Comparison of ENCODE assay signal across 4 worm cellular contexts in the genomic region with DNA sequence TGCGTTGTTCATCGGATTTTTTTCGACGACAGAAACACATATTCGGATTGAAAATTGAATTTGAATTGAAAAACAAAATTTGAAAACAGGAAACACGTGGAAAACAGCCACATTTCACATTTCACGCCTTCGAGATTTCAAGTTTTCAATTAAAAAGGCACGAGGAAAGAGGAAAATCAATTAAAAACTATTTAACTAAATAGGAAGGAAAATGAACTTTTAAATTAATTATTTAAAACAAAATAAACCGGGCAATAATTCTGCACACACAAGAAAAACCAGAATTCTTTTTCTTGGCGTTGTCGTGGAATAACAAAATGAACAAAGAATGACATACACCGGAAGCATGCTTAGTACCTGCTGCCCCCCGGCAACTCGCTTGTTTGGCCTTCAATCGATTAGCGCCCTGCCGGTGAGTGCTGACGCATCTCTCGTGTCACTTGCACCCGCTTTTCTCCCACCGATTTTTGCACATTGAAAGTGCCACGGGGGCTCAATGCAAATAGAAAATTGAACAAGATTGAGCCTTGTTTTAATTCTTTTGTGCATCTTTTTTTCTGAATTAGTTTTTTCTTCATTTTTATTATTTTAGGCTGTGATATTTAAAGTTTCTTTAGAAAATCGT.
TF ChIP-seq lines count a peak whose summit lies in the region.

A gene (minus strand): TSS at position 51 of the 625 bp plus-strand sequence.

TF ChIP-seq in whole organism, L2 larva, 48 proteins besides CTCF, POLR2A, EP300 and RAD21 (continued from another document):
- peak; percentile 29 for TF ChIP-seq ztf-4 (tag; optimal IDR thresholded peaks at IDR 0.05; lab: Kevin White, UChicago)
- peak; percentile 82 for TF ChIP-seq crh-2 (tag; optimal IDR thresholded peaks at IDR 0.05; lab: Kevin White, UChicago)
- TF ChIP-seq nhr-129 (tag; optimal IDR thresholded peaks at IDR 0.05; lab: Kevin White, UChicago): peak; percentile 79
- TF ChIP-seq sem-4 (tag; optimal IDR thresholded peaks at IDR 0.05; lab: Kevin White, UChicago): peak; percentile 24
- TF ChIP-seq gmeb-1 (tag; optimal IDR thresholded peaks at IDR 0.05; lab: Kevin White, UChicago): peak; percentile 76

TF ChIP-seq in whole organism, L4 larva, 104 proteins besides CTCF, POLR2A, EP300 and RAD21 (continued from another document and continues in another):
- TF ChIP-seq ctbp-1 (GFP tag; IDR thresholded peaks at IDR 0.05; lab: Robert Waterston, UW) (no peak), zfp-3 (GFP tag; conservative IDR thresholded peaks at IDR 0.05; lab: Robert Waterston, UW) (no peak), set-16 (GFP tag; IDR thresholded peaks at IDR 0.05; lab: Robert Waterston, UW) (peak; percentile 31; the same call in 1 of the 2 replicates), gei-8 (GFP tag; optimal IDR thresholded peaks at IDR 0.05; lab: Kevin White, UChicago) (no peak), aly-2 (tag; optimal IDR thresholded peaks at IDR 0.05; lab: Kevin White, UChicago) (no peak), zip-2 (tag; optimal IDR thresholded peaks at IDR 0.05; lab: Kevin White, UChicago) (no peak), lin-39 (tag; optimal IDR thresholded peaks at IDR 0.05; lab: Kevin White, UChicago) (no peak), unc-130 (GFP tag; optimal IDR thresholded peaks at IDR 0.05; lab: Kevin White, UChicago) (no peak), ceh-62 (tag; optimal IDR thresholded peaks at IDR 0.05; lab: Kevin White, UChicago) (no peak), T26A8.4 (GFP tag; IDR thresholded peaks at IDR 0.05; lab: Robert Waterston, UW) (peak; percentile 49; the same call in 1 of the 2 replicates), snpc-1.2 (GFP tag; IDR thresholded peaks at IDR 0.05; lab: Robert Waterston, UW) (no peak), mes-2 (tag; optimal IDR thresholded peaks at IDR 0.05; lab: Kevin White, UChicago; ENCODE audit: poor library complexity, severe bottlenecking) (peak; percentile 88), aha-1 (tag; lab: Kevin White, UChicago) (peak; percentile 86), nhr-77 (tag; optimal IDR thresholded peaks at IDR 0.05; lab: Kevin White, UChicago) (peak; percentile 52), nhr-48 (tag; optimal IDR thresholded peaks at IDR 0.05; lab: Kevin White, UChicago) (peak; percentile 56), lin-29 (GFP tag; IDR thresholded peaks at IDR 0.05; lab: Robert Waterston, UW) (no peak), F10B5.3 (tag; optimal IDR thresholded peaks at IDR 0.05; lab: Kevin White, UChicago) (no peak), Y105C5A.15 (GFP tag; IDR thresholded peaks at IDR 0.05; lab: Robert Waterston, UW) (no peak), nhr-25 (tag; optimal IDR thresholded peaks at IDR 0.05; lab: Kevin White, UChicago; ENCODE audit: borderline replicate concordance, insufficient read depth) (no peak), lin-1 (GFP tag; IDR thresholded peaks at IDR 0.05; lab: Robert Waterston, UW) (peak; percentile 66; the same call in 1 of the 2 replicates), nhr-6 (tag; optimal IDR thresholded peaks at IDR 0.05; lab: Kevin White, UChicago) (no peak), nhr-76 (tag; optimal IDR thresholded peaks at IDR 0.05; lab: Kevin White, UChicago) (no peak), tag-97 (GFP tag; IDR thresholded peaks at IDR 0.05; lab: Robert Waterston, UW) (no peak), ama-1 (optimal IDR thresholded peaks at IDR 0.05; lab: Kevin White, UChicago) (peak; percentile 9), nhr-41 (GFP tag; IDR thresholded peaks at IDR 0.05; lab: Robert Waterston, UW) (no peak), php-3 (GFP tag; IDR thresholded peaks at IDR 0.05; lab: Robert Waterston, UW) (0 out of 2 replicates have a peak, but pooled peaks have one; percentile 30), arid-1 (GFP tag; conservative IDR thresholded peaks at IDR 0.05; lab: Robert Waterston, UW) (no peak; the same call in 1 of the 2 replicates), T20F7.1 (GFP tag; optimal IDR thresholded peaks at IDR 0.05; lab: Kevin White, UChicago) (no peak), dve-1 (tag; optimal IDR thresholded peaks at IDR 0.05; lab: Kevin White, UChicago; ENCODE audit: insufficient read depth) (peak; percentile 82), mdl-1 (tag; optimal IDR thresholded peaks at IDR 0.05; lab: Kevin White, UChicago) (no peak), dmd-6 (GFP tag; IDR thresholded peaks at IDR 0.05; lab: Robert Waterston, UW) (peak; percentile 71), Y5F2A.4 (GFP tag; optimal IDR thresholded peaks at IDR 0.05; lab: Kevin White, UChicago) (no peak), dmd-8 (GFP tag; IDR thresholded peaks at IDR 0.05; lab: Robert Waterston, UW) (no peak), F26F4.8 (GFP tag; conservative IDR thresholded peaks at IDR 0.05; lab: Robert Waterston, UW) (no peak), rbr-2 (tag; optimal IDR thresholded peaks at IDR 0.05; lab: Kevin White, UChicago) (peak; percentile 83), nhr-237 (tag; optimal IDR thresholded peaks at IDR 0.05; lab: Kevin White, UChicago) (no peak), jun-1 (tag; optimal IDR thresholded peaks at IDR 0.05; lab: Kevin White, UChicago) (no peak), F44E2.7 (GFP tag; IDR thresholded peaks at IDR 0.05; lab: Robert Waterston, UW) (no peak), mxl-3 (GFP tag; optimal IDR thresholded peaks at IDR 0.05; lab: Kevin White, UChicago) (peak; percentile 81), hmg-1.1 (GFP tag; IDR thresholded peaks at IDR 0.05; lab: Robert Waterston, UW) (peak; percentile 80)

TF ChIP-seq in whole organism, late embryonic, 69 proteins besides CTCF, POLR2A, EP300 and RAD21 (continued from another document):
- peak; percentile 25 for TF ChIP-seq sdc-2 (tag; optimal IDR thresholded peaks at IDR 0.05; lab: Kevin White, UChicago)
- no peak for TF ChIP-seq pha-2 (tag; optimal IDR thresholded peaks at IDR 0.05; lab: Kevin White, UChicago)
- no peak for TF ChIP-seq pha-4 (tag; optimal IDR thresholded peaks at IDR 0.05; lab: Kevin White, UChicago)
- TF ChIP-seq unc-42 (tag; optimal IDR thresholded peaks at IDR 0.05; lab: Kevin White, UChicago): peak; percentile 66
- no peak for TF ChIP-seq ama-1 (optimal IDR thresholded peaks at IDR 0.05; lab: Kevin White, UChicago)
- TF ChIP-seq rnt-1 (tag; optimal IDR thresholded peaks at IDR 0.05; lab: Kevin White, UChicago): peak; percentile 50
- TF ChIP-seq T23F11.4 (GFP tag; optimal IDR thresholded peaks at IDR 0.05; lab: Kevin White, UChicago): no peak
- peak; percentile 12 for TF ChIP-seq hlh-8 (tag; optimal IDR thresholded peaks at IDR 0.05; lab: Kevin White, UChicago)
- peak; percentile 2 for TF ChIP-seq madf-2 (tag; optimal IDR thresholded peaks at IDR 0.05; lab: Kevin White, UChicago)
- TF ChIP-seq dmd-4 (tag; optimal IDR thresholded peaks at IDR 0.05; lab: Kevin White, UChicago; ENCODE audit: borderline replicate concordance): no peak
- peak; percentile 81 for TF ChIP-seq tbx-2 (tag; optimal IDR thresholded peaks at IDR 0.05; lab: Kevin White, UChicago)
- peak; percentile 1 for TF ChIP-seq Y22D7AL.16 (tag; optimal IDR thresholded peaks at IDR 0.05; lab: Kevin White, UChicago)
- TF ChIP-seq ceh-18 (tag; optimal IDR thresholded peaks at IDR 0.05; lab: Kevin White, UChicago): peak; percentile 63
- no peak for TF ChIP-seq K02D7.2 (tag; optimal IDR thresholded peaks at IDR 0.05; lab: Kevin White, UChicago)
- peak; percentile 25 for TF ChIP-seq K09A11.1 (tag; optimal IDR thresholded peaks at IDR 0.05; lab: Kevin White, UChicago; ENCODE audit: insufficient read depth)
- peak; percentile 76 for TF ChIP-seq nfya-1 (tag; optimal IDR thresholded peaks at IDR 0.05; lab: Kevin White, UChicago)
- TF ChIP-seq ceh-24 (tag; optimal IDR thresholded peaks at IDR 0.05; lab: Kevin White, UChicago): no peak
- peak; percentile 59 for TF ChIP-seq ceh-19 (GFP tag; optimal IDR thresholded peaks at IDR 0.05; lab: Kevin White, UChicago)
- peak; percentile 53 for TF ChIP-seq unc-86 (tag; optimal IDR thresholded peaks at IDR 0.05; lab: Kevin White, UChicago)
- peak; percentile 30 for TF ChIP-seq ceh-6 (GFP tag; optimal IDR thresholded peaks at IDR 0.05; lab: Kevin White, UChicago)
- 0 out of 2 replicates have a peak, but pooled peaks have one; percentile 32 for TF ChIP-seq sox-2 (GFP tag; IDR thresholded peaks at IDR 0.05; lab: Robert Waterston, UW)
- TF ChIP-seq hlh-13 (GFP tag; optimal IDR thresholded peaks at IDR 0.05; lab: Kevin White, UChicago): no peak
- TF ChIP-seq zip-5 (tag; optimal IDR thresholded peaks at IDR 0.05; lab: Kevin White, UChicago): no peak
- TF ChIP-seq ttx-3 (tag; optimal IDR thresholded peaks at IDR 0.05; lab: Kevin White, UChicago): peak; percentile 40
- TF ChIP-seq ceh-14 (tag; optimal IDR thresholded peaks at IDR 0.05; lab: Kevin White, UChicago): peak; percentile 72
- no peak for TF ChIP-seq fkh-6 (tag; optimal IDR thresholded peaks at IDR 0.05; lab: Kevin White, UChicago)
- TF ChIP-seq eyg-1 (tag; optimal IDR thresholded peaks at IDR 0.05; lab: Kevin White, UChicago): peak; percentile 42
- peak; percentile 47 for TF ChIP-seq fax-1 (tag; optimal IDR thresholded peaks at IDR 0.05; lab: Kevin White, UChicago)
- TF ChIP-seq hlh-6 (tag; optimal IDR thresholded peaks at IDR 0.05; lab: Kevin White, UChicago): no peak
- 0 out of 2 replicates have a peak, but pooled peaks have one; percentile 25 for TF ChIP-seq unc-3 (GFP tag; conservative IDR thresholded peaks at IDR 0.05; lab: Robert Waterston, UW)
- peak; percentile 4 for TF ChIP-seq unc-3 (tag; optimal IDR thresholded peaks at IDR 0.05; lab: Kevin White, UChicago)
- TF ChIP-seq che-1 (tag; optimal IDR thresholded peaks at IDR 0.05; lab: Kevin White, UChicago): peak; percentile 18
- peak; percentile 83 for TF ChIP-seq elt-2 (tag; optimal IDR thresholded peaks at IDR 0.05; lab: Kevin White, UChicago)

TF ChIP-seq in whole organism, mixed stage, embryonic, 35 proteins besides CTCF, POLR2A, EP300 and RAD21 (continued from another document):
- peak; percentile 63 for TF ChIP-seq drap-1 (GFP tag; optimal IDR thresholded peaks at IDR 0.05; lab: Kevin White, UChicago)
